Fruit fly (Drosophila melanogaster) whole organism, embryonic: ENCODE results near the gene prg.
A peak's percentile ranks its signal among the peaks of the same experiment; 100 is the strongest.

ENCODE experiments used
- ATbp ChIP-seq: fragments of 200-800 bp; sonication (Bioruptor generic); optimal IDR thresholded peaks from 2 replicates; lab custom pipeline; 2017; ENCODE audit warnings: missing biosample characterization, mild to moderate bottlenecking, missing genetic modification characterization, missing genetic modification reagents
- Adf1 ChIP-seq: fragments of 200-800 bp; sonication (Bioruptor generic); IDR thresholded peaks from 2 replicates; pipeline ENCODE4 v1.3.6; 2022; ENCODE audit warnings: missing biosample characterization, missing genetic modification characterization
- Aef1 ChIP-seq: fragments of 200-800 bp; sonication (Bioruptor generic); IDR thresholded peaks from 3 replicates; pipeline ENCODE4 v1.3.6; 2022; ENCODE audit warnings: missing biosample characterization, missing genetic modification characterization
- Awh ChIP-seq: fragments of 200-800 bp; sonication (Bioruptor generic); IDR thresholded peaks from 2 replicates; pipeline ENCODE4, ENCODE4 v1.3.6; 2022; ENCODE audit warnings: missing biosample characterization, missing genetic modification characterization
- CG10147 ChIP-seq: fragments of 200-800 bp; sonication (Bioruptor generic); optimal IDR thresholded peaks from 2 replicates; lab custom pipeline; 2019; ENCODE audit warnings: missing biosample characterization, mild to moderate bottlenecking, missing genetic modification characterization, moderate library complexity
- CG10565 ChIP-seq: fragments of 200-800 bp; sonication (Bioruptor generic); optimal IDR thresholded peaks from 3 replicates; lab custom pipeline; 2016; ENCODE audit warnings: missing biosample characterization, mild to moderate bottlenecking, missing genetic modification characterization
- CG11456 ChIP-seq: fragments of 200-800 bp; sonication (Bioruptor generic); IDR thresholded peaks from 3 replicates; pipeline ENCODE4 v1.3.6; 2022; ENCODE audit warnings: missing biosample characterization, missing genetic modification characterization
- CG13296 ChIP-seq: fragments of 200-800 bp; sonication (Bioruptor generic); optimal IDR thresholded peaks from 3 replicates; lab custom pipeline; 2018; ENCODE audit warnings: missing biosample characterization, mild to moderate bottlenecking, missing genetic modification characterization
- CG17186 ChIP-seq: fragments of 200-800 bp; sonication (Bioruptor generic); optimal IDR thresholded peaks from 3 replicates; lab custom pipeline; 2017; ENCODE audit warnings: missing biosample characterization, missing genetic modification reagents, missing genetic modification characterization
- CG17359 ChIP-seq: fragments of 200-800 bp; sonication (Bioruptor generic); optimal IDR thresholded peaks from 3 replicates; lab custom pipeline; 2018; ENCODE audit warnings: missing biosample characterization, mild to moderate bottlenecking, missing genetic modification characterization, moderate library complexity
- CG17385 ChIP-seq: fragments of 200-800 bp; sonication (Bioruptor generic); optimal IDR thresholded peaks from 3 replicates; lab custom pipeline; 2018; ENCODE audit warnings: missing biosample characterization, mild to moderate bottlenecking, missing genetic modification characterization
- CG18599 ChIP-seq: fragments of 200-800 bp; sonication (Bioruptor generic); optimal IDR thresholded peaks from 3 replicates; lab custom pipeline; 2017; ENCODE audit warnings: missing biosample characterization, missing genetic modification characterization, mild to moderate bottlenecking, moderate library complexity, missing genetic modification reagents
- CG2202 ChIP-seq: fragments of 200-800 bp; sonication (Bioruptor generic); optimal IDR thresholded peaks from 2 replicates; lab custom pipeline; 2018; ENCODE audit warnings: missing biosample characterization, mild to moderate bottlenecking, missing genetic modification characterization
- CG2875 ChIP-seq: fragments of 200-800 bp; sonication (Bioruptor generic); optimal IDR thresholded peaks from 2 replicates; lab custom pipeline; 2017; ENCODE audit warnings: missing biosample characterization, mild to moderate bottlenecking, missing genetic modification characterization, missing genetic modification reagents
- CG33213 ChIP-seq: fragments of 200-800 bp; sonication (Bioruptor generic); optimal IDR thresholded peaks from 3 replicates; lab custom pipeline; 2016; ENCODE audit warnings: missing biosample characterization, missing genetic modification characterization
- CG3407 ChIP-seq: fragments of 200-800 bp; sonication (Bioruptor generic); optimal IDR thresholded peaks from 2 replicates; lab custom pipeline; 2018; ENCODE audit warnings: missing biosample characterization, mild to moderate bottlenecking, missing genetic modification characterization
- CG34224 ChIP-seq: fragments of 200-800 bp; sonication (Bioruptor generic); IDR thresholded peaks from 3 replicates; pipeline ENCODE4 v1.3.6; 2022; ENCODE audit warnings: missing biosample characterization, missing genetic modification characterization; ENCODE audit not compliant: partially characterized antibody
- CG3847 ChIP-seq: fragments of 200-800 bp; sonication (Bioruptor generic); IDR thresholded peaks from 2 replicates; pipeline ENCODE4 v1.3.6; 2022; ENCODE audit warnings: missing biosample characterization, missing genetic modification characterization
- CG4360 ChIP-seq: fragments of 200-800 bp; sonication (Bioruptor generic); IDR thresholded peaks from 2 replicates; pipeline ENCODE4 v1.3.6; 2022; ENCODE audit warnings: missing biosample characterization, missing genetic modification characterization
- CG5180 ChIP-seq: fragments of 200-800 bp; sonication (Bioruptor generic); optimal IDR thresholded peaks from 3 replicates; lab custom pipeline; 2017; ENCODE audit warnings: missing biosample characterization, missing genetic modification characterization, mild to moderate bottlenecking, moderate library complexity, missing genetic modification reagents
- CG6175 ChIP-seq: fragments of 200-800 bp; sonication (Bioruptor generic); IDR thresholded peaks from 3 replicates; pipeline ENCODE4 v1.3.6; 2022; ENCODE audit warnings: missing biosample characterization, missing genetic modification characterization
- CG7271 ChIP-seq: fragments of 200-800 bp; sonication (Bioruptor generic); optimal IDR thresholded peaks from 2 replicates; lab custom pipeline; 2018; ENCODE audit warnings: missing biosample characterization, mild to moderate bottlenecking, missing genetic modification characterization, moderate library complexity
- CG7839 ChIP-seq: fragments of 200-800 bp; sonication (Bioruptor generic); optimal IDR thresholded peaks from 3 replicates; lab custom pipeline; 2018; ENCODE audit warnings: missing biosample characterization, mild to moderate bottlenecking, missing genetic modification characterization, moderate library complexity
- CG7928 ChIP-seq: fragments of 200-800 bp; sonication (Bioruptor generic); optimal IDR thresholded peaks from 2 replicates; lab custom pipeline; 2017; ENCODE audit warnings: missing biosample characterization, mild to moderate bottlenecking, missing genetic modification characterization
- CG8281 ChIP-seq: fragments of 200-800 bp; sonication (Bioruptor generic); optimal IDR thresholded peaks from 2 replicates; lab custom pipeline; 2018; ENCODE audit warnings: missing biosample characterization, mild to moderate bottlenecking, missing genetic modification characterization, moderate library complexity
- CG9609 ChIP-seq: fragments of 200-800 bp; sonication (Bioruptor generic); optimal IDR thresholded peaks from 3 replicates; lab custom pipeline; 2016; ENCODE audit warnings: missing biosample characterization, missing genetic modification characterization
- D19B ChIP-seq: fragments of 200-800 bp; sonication (Bioruptor generic); optimal IDR thresholded peaks from 2 replicates; lab custom pipeline; 2017; ENCODE audit warnings: missing biosample characterization, mild to moderate bottlenecking, missing genetic modification characterization
- ERR ChIP-seq: fragments of 200-800 bp; sonication (Bioruptor generic); optimal IDR thresholded peaks from 2 replicates; lab custom pipeline; 2016; ENCODE audit warnings: missing biosample characterization, missing genetic modification characterization
- HmgD ChIP-seq: fragments of 200-800 bp; sonication (Bioruptor generic); optimal IDR thresholded peaks from 3 replicates; lab custom pipeline; 2016; ENCODE audit warnings: missing biosample characterization, missing genetic modification characterization
- Hr78 ChIP-seq, 2 experiments: fragments of 200-800 bp in 1 of 2; fragments of >200 bp in 1 of 2; sonication (Bioruptor generic) in 1 of 2; optimal IDR thresholded peaks; 2 replicates each; lab custom pipeline; 2017 to 2019; ENCODE audit warnings: missing biosample characterization in 2 of 2, missing genetic modification characterization in 2 of 2, mild to moderate bottlenecking in 1 of 2, moderate library complexity in 1 of 2
- Lpt ChIP-seq: fragments of >200 bp; optimal IDR thresholded peaks from 2 replicates; lab custom pipeline; 2018; ENCODE audit warnings: missing biosample characterization, missing genetic modification characterization
- Neu2 ChIP-seq: fragments of 200-800 bp; sonication (Bioruptor generic); optimal IDR thresholded peaks from 3 replicates; lab custom pipeline; 2016; ENCODE audit warnings: missing biosample characterization, missing genetic modification characterization, borderline replicate concordance
- abd-A ChIP-seq: fragments of 200-800 bp; sonication (Bioruptor generic); optimal IDR thresholded peaks from 3 replicates; lab custom pipeline; 2019; ENCODE audit warnings: missing biosample characterization, mild to moderate bottlenecking, missing genetic modification characterization, moderate library complexity
- ara ChIP-seq: fragments of 200-800 bp; sonication (Bioruptor generic); IDR thresholded peaks from 2 replicates; pipeline ENCODE4 v1.3.6; 2022; ENCODE audit warnings: missing biosample characterization, missing genetic modification characterization
- chinmo ChIP-seq: fragments of 200-800 bp; sonication (Bioruptor generic); IDR thresholded peaks from 4 replicates; pipeline ENCODE4 v1.3.6; 2022; ENCODE audit warnings: missing biosample characterization, missing genetic modification characterization; ENCODE audit not compliant: partially characterized antibody
- dysf ChIP-seq: fragments of 200-800 bp; sonication (Bioruptor generic); IDR thresholded peaks from 3 replicates; pipeline ENCODE4 v1.3.6; 2022; ENCODE audit warnings: missing biosample characterization, missing genetic modification characterization
- nerfin-2 ChIP-seq: fragments of 200-800 bp; sonication (Bioruptor generic); IDR thresholded peaks from 2 replicates; pipeline ENCODE4 v1.3.6; 2022; ENCODE audit warnings: missing biosample characterization, missing genetic modification characterization; ENCODE audit not compliant: partially characterized antibody
- odd ChIP-seq: fragments of 200-800 bp; sonication (Bioruptor generic); optimal IDR thresholded peaks from 2 replicates; lab custom pipeline; 2017; ENCODE audit warnings: missing biosample characterization, mild to moderate bottlenecking, missing genetic modification characterization
- p53 ChIP-seq: fragments of 200-800 bp; sonication (Bioruptor generic); optimal IDR thresholded peaks from 2 replicates; lab custom pipeline; 2016; ENCODE audit warnings: missing biosample characterization, missing genetic modification characterization
- peb ChIP-seq: fragments of 200-800 bp; sonication (Bioruptor generic); IDR thresholded peaks from 2 replicates; pipeline ENCODE4 v1.3.6; 2022; ENCODE audit warnings: missing biosample characterization, missing genetic modification characterization
- pros ChIP-seq: fragments of 200-800 bp; sonication (Bioruptor generic); optimal IDR thresholded peaks from 3 replicates; lab custom pipeline; 2019; ENCODE audit warnings: missing biosample characterization, mild to moderate bottlenecking, missing genetic modification characterization, moderate library complexity
- row ChIP-seq: fragments of 200-800 bp; sonication (Bioruptor generic); IDR thresholded peaks from 3 replicates; pipeline ENCODE4 v1.3.6; 2022; ENCODE audit warnings: missing biosample characterization, missing genetic modification characterization
- run ChIP-seq: fragments of 200-800 bp; sonication (Bioruptor generic); optimal IDR thresholded peaks from 3 replicates; lab custom pipeline; 2018; ENCODE audit warnings: missing biosample characterization, mild to moderate bottlenecking, missing genetic modification characterization
- sd ChIP-seq: fragments of 200-800 bp; sonication (Bioruptor generic); optimal IDR thresholded peaks from 3 replicates; lab custom pipeline; 2018; ENCODE audit warnings: missing biosample characterization, mild to moderate bottlenecking, missing genetic modification characterization, moderate library complexity
- sqz ChIP-seq: fragments of 200-800 bp; sonication (Bioruptor generic); optimal IDR thresholded peaks from 3 replicates; lab custom pipeline; 2018; ENCODE audit warnings: missing biosample characterization, mild to moderate bottlenecking, missing genetic modification characterization
- tgo ChIP-seq: fragments of 200-800 bp; sonication (Bioruptor generic); IDR thresholded peaks from 3 replicates; pipeline ENCODE4 v1.3.6; 2022; ENCODE audit warnings: missing biosample characterization, missing genetic modification characterization
- twi ChIP-seq: fragments of 200-800 bp; optimal IDR thresholded peaks from 2 replicates; lab custom pipeline; 2019; ENCODE audit warnings: missing biosample characterization, mild to moderate bottlenecking, missing genetic modification characterization, moderate library complexity

Gene prg

DNA sequence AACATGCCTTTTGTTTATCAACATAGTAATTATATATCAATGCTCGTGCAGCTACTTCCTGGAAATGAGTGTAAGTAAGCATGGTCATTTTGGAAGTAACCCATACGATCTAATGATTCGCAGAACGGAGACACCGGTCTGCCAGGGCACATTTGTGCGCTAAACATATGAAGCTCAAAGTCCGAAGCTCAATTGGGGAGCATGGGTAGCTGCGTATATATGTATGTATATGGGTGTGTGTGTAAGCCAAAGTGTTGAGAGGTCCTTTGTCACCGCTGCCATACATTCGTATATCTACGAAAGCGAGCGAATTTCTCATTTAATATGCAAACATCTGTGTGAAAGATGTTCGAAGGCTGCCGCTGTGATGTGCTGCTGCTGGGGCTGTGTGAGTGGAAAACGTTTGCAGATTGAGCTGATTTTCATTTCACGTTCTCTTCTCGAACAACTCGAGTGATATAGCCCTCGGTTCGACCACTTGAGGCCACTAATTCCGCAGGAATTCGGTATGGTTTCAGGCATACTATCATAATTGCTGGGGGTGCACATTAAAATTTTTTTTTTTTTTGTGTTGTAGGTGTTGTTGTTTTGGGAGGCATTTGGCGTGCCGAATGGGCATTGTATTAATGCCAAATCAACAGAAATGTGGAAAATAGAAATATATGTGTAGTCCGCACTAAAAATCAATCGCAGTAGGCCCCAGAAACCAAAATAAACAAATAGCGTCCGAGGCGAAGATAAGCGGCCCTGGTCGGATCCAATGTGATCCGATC is 46.0 kb upstream of the prg start (continued):
- TF ChIP-seq CG18599 (GFP tag; lab: Kevin White, UChicago) (no peak), HmgD (GFP tag; lab: Kevin White, UChicago) (no peak), CG33213 (GFP tag; lab: Kevin White, UChicago) (no peak), CG10147 (GFP tag; lab: Kevin White, UChicago) (no peak), dysf (no peak), CG34224 (GFP tag; lab: Robert Waterston, UW) (no peak), CG5180 (GFP tag; lab: Kevin White, UChicago) (peak; percentile 51), ara (GFP tag; lab: Robert Waterston, UW) (no peak), CG7839 (no peak), CG13296 (GFP tag; lab: Kevin White, UChicago) (no peak)

DNA sequence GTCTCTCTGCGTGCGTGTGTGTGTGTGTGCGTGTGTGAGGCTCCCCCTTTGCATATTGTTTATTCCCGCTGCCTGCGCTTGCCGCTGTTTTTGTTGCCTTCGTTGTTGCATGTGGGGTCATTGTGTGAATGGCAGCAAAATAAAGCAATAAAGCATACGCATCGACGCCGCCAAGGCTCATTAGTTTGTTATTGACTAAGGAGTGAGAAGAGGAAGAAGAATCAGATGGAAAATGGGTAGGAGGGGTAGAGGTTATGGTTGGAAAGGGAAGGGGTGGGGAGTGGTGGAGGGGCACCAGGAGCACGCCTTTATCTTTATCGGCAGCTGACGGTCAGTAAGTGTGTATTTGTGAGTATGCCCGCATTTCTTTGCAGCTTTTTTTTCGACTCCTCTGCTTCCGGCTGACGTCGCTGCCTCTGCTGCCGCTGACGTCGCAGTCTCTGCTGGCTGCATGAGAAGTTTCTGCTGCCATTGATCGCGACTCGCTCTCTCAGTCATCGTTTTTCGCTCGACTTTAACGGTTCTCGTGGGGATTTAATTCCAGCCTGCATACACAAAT is 44.8 kb upstream of the prg start:
- TF ChIP-seq peb = no peak
- TF ChIP-seq CG4360 (GFP tag; lab: Robert Waterston, UW) = peak; percentile 69
- TF ChIP-seq CG17385 (GFP tag; lab: Kevin White, UChicago) = peak; percentile 64
- TF ChIP-seq tgo (GFP tag; lab: Robert Waterston, UW) = no peak
- peak; percentile 29 for TF ChIP-seq sd
- TF ChIP-seq abd-A (tag; lab: Kevin White, UChicago) = peak; percentile 1
- no peak for TF ChIP-seq CG17186
- TF ChIP-seq twi (tag; lab: Kevin White, UChicago) = peak; percentile 49
- TF ChIP-seq Lpt (GFP tag; lab: Kevin White, UChicago) = no peak
- TF ChIP-seq ATbp = no peak
- TF ChIP-seq CG6175 (GFP tag; lab: Robert Waterston, UW) = no peak
- no peak for TF ChIP-seq run (tag; lab: Kevin White, UChicago)
- TF ChIP-seq CG2202 = no peak
- no peak for TF ChIP-seq CG3407 (GFP tag; lab: Kevin White, UChicago)
- no peak for TF ChIP-seq CG7928 (GFP tag; lab: Kevin White, UChicago)
- TF ChIP-seq CG17359 (tag; lab: Kevin White, UChicago) = no peak
- peak; percentile 87 for TF ChIP-seq Adf1 (GFP tag; lab: Robert Waterston, UW)
- TF ChIP-seq CG7271 (tag; lab: Kevin White, UChicago) = no peak
- TF ChIP-seq Hr78 (GFP tag; optimal IDR thresholded peaks at IDR 0.05; lab: Kevin White, UChicago) = peak in 1 of 2 experiments; percentile 79
- TF ChIP-seq p53 (GFP tag; lab: Kevin White, UChicago) = no peak
- no peak for TF ChIP-seq D19B (GFP tag; lab: Kevin White, UChicago)
- TF ChIP-seq row (GFP tag; lab: Robert Waterston, UW) = no peak
- TF ChIP-seq nerfin-2 (GFP tag; lab: Robert Waterston, UW) = 0 out of 2 replicates have a peak, but pooled peaks have one; percentile 39
- TF ChIP-seq odd (GFP tag; lab: Kevin White, UChicago) = peak; percentile 36
- TF ChIP-seq Awh (GFP tag; lab: Robert Waterston, UW) = no peak
- TF ChIP-seq CG10565 = no peak
- 0 out of 4 replicates have a peak, but pooled peaks have one; percentile 47 for TF ChIP-seq chinmo
- no peak for TF ChIP-seq CG3847 (GFP tag; lab: Robert Waterston, UW)
- no peak for TF ChIP-seq CG11456 (GFP tag; lab: Robert Waterston, UW)
- peak; percentile 53 for TF ChIP-seq sqz (GFP tag; lab: Kevin White, UChicago)
- no peak for TF ChIP-seq Aef1 (GFP tag; lab: Robert Waterston, UW)
- no peak for TF ChIP-seq ERR (GFP tag; lab: Kevin White, UChicago)
- no peak for TF ChIP-seq CG2875
- peak; percentile 77 for TF ChIP-seq pros (GFP tag; lab: Kevin White, UChicago)
- peak; percentile 2 for TF ChIP-seq CG8281 (tag; lab: Kevin White, UChicago)
- no peak for TF ChIP-seq Neu2 (GFP tag; lab: Kevin White, UChicago)
- no peak for TF ChIP-seq CG9609 (GFP tag; lab: Kevin White, UChicago)
